Worm (Caenorhabditis elegans) whole organism, young adult: ENCODE data around the gene nhr-167.

Experiments
- B0336.3 ChIP-seq: fragments of 200-800 bp; sonication (Bioruptor generic); IDR thresholded peaks from 2 replicates; pipeline ENCODE4 v1.3.6; 2022; ENCODE audit warnings: missing genetic modification characterization, missing compliant biosample characterization
- F22D6.2 ChIP-seq: sonication (generic microtip); optimal IDR thresholded peaks from 2 replicates; lab custom pipeline; 2016; ENCODE audit warnings: mild to moderate bottlenecking, missing genetic modification characterization, missing compliant biosample characterization
- F37B4.10 ChIP-seq: fragments of 200-800 bp; sonication (Bioruptor generic); IDR thresholded peaks from 2 replicates; pipeline ENCODE4 v1.3.6; 2022; ENCODE audit warnings: missing genetic modification characterization, missing compliant biosample characterization
- F39B2.1 ChIP-seq: fragments of 200-800 bp; sonication (Bioruptor generic); IDR thresholded peaks from 2 replicates; pipeline ENCODE4 v1.3.6; 2022; ENCODE audit warnings: missing genetic modification reagents, missing genetic modification characterization, missing compliant biosample characterization
- F52B5.7 ChIP-seq: sonication (generic microtip); optimal IDR thresholded peaks from 2 replicates; lab custom pipeline; 2016; ENCODE audit warnings: mild to moderate bottlenecking, missing genetic modification characterization, missing compliant biosample characterization
- Y53G8AR.9 ChIP-seq: fragments of 200-800 bp; sonication (Bioruptor generic); conservative IDR thresholded peaks from 2 replicates; pipeline ENCODE4 v1.3.6; 2022; ENCODE audit warnings: missing genetic modification reagents, missing genetic modification characterization, missing compliant biosample characterization
- Y67H2A.10 ChIP-seq: fragments of 200-800 bp; sonication (Bioruptor generic); conservative IDR thresholded peaks from 2 replicates; pipeline ENCODE4 v1.3.6; 2022; ENCODE audit warnings: missing genetic modification reagents, missing genetic modification characterization, missing compliant biosample characterization
- Y95B8A.8 ChIP-seq: fragments of 200-800 bp; sonication (Bioruptor generic); IDR thresholded peaks from 2 replicates; pipeline ENCODE4 v1.3.6; 2022; ENCODE audit warnings: missing genetic modification reagents, missing genetic modification characterization, missing compliant biosample characterization
- atf-7 ChIP-seq: sonication (generic microtip); optimal IDR thresholded peaks from 2 replicates; lab custom pipeline; 2017; ENCODE audit warnings: mild to moderate bottlenecking, missing genetic modification characterization, missing compliant biosample characterization
- attf-5 ChIP-seq: fragments of 200-800 bp; sonication (Bioruptor generic); optimal IDR thresholded peaks from 2 replicates; lab custom pipeline; 2018; ENCODE audit warnings: mild to moderate bottlenecking, missing genetic modification characterization, missing compliant biosample characterization
- cebp-2 ChIP-seq: fragments of 200-800 bp; sonication (Bioruptor generic); IDR thresholded peaks from 2 replicates; pipeline ENCODE4 v1.3.6; 2022; ENCODE audit warnings: missing genetic modification characterization, missing compliant biosample characterization
- ceh-100 ChIP-seq: fragments of 200-800 bp; sonication (Bioruptor generic); IDR thresholded peaks from 2 replicates; pipeline ENCODE4 v1.3.6; 2022; ENCODE audit warnings: missing genetic modification reagents, missing genetic modification characterization, missing compliant biosample characterization
- ceh-40 ChIP-seq: fragments of 200-800 bp; sonication (Bioruptor generic); IDR thresholded peaks from 2 replicates; pipeline ENCODE4 v1.3.6; 2022; ENCODE audit warnings: missing genetic modification characterization, missing compliant biosample characterization
- ceh-79 ChIP-seq: sonication (generic microtip); optimal IDR thresholded peaks from 2 replicates; lab custom pipeline; 2017; ENCODE audit warnings: mild to moderate bottlenecking, missing genetic modification characterization, missing compliant biosample characterization
- ceh-91 ChIP-seq: fragments of 200-800 bp; sonication (Bioruptor generic); IDR thresholded peaks from 2 replicates; pipeline ENCODE4 v1.3.6; 2022; ENCODE audit warnings: missing genetic modification reagents, missing genetic modification characterization, missing compliant biosample characterization
- dox-1 ChIP-seq: fragments of 200-800 bp; sonication (Bioruptor generic); IDR thresholded peaks from 2 replicates; pipeline ENCODE4 v1.3.6; 2022; ENCODE audit warnings: missing genetic modification reagents, missing genetic modification characterization, missing compliant biosample characterization
- dpff-1 ChIP-seq: sonication (generic microtip); optimal IDR thresholded peaks from 2 replicates; lab custom pipeline; 2017; ENCODE audit warnings: mild to moderate bottlenecking, missing genetic modification characterization, missing compliant biosample characterization
- egl-44 ChIP-seq: fragments of 200-800 bp; sonication (Bioruptor generic); IDR thresholded peaks from 2 replicates; pipeline ENCODE4 v1.3.6; 2022; ENCODE audit warnings: missing genetic modification reagents, missing genetic modification characterization, missing compliant biosample characterization
- ekl-4 ChIP-seq: fragments of 200-800 bp; sonication (Bioruptor generic); IDR thresholded peaks from 2 replicates; pipeline ENCODE4 v1.3.6; 2022; ENCODE audit warnings: missing genetic modification reagents, missing genetic modification characterization, missing compliant biosample characterization
- ets-4 ChIP-seq: fragments of 200-800 bp; sonication (Bioruptor generic); optimal IDR thresholded peaks from 2 replicates; lab custom pipeline; 2018; ENCODE audit warnings: mild to moderate bottlenecking, missing genetic modification characterization, missing compliant biosample characterization
- him-1 ChIP-seq: sonication (generic microtip); optimal IDR thresholded peaks from 2 replicates; lab custom pipeline; 2016; ENCODE audit warnings: missing genotype, missing genetic modification reagents, missing genetic modification characterization, missing compliant biosample characterization
- hmg-20 ChIP-seq: fragments of 200-800 bp; sonication (Bioruptor generic); IDR thresholded peaks from 2 replicates; pipeline ENCODE4 v1.3.6; 2022; ENCODE audit warnings: missing genetic modification reagents, missing genetic modification characterization, missing compliant biosample characterization
- hrde-1 ChIP-seq: sonication (generic microtip); optimal IDR thresholded peaks from 2 replicates; lab custom pipeline; 2016; ENCODE audit warnings: missing genetic modification characterization, mild to moderate bottlenecking, missing compliant biosample characterization, moderate library complexity, missing genotype, missing genetic modification reagents, borderline replicate concordance
- lag-1 ChIP-seq: fragments of 200-800 bp; sonication (Bioruptor generic); IDR thresholded peaks from 2 replicates; pipeline ENCODE4 v1.3.6; 2022; ENCODE audit warnings: missing genetic modification reagents, missing genetic modification characterization, missing compliant biosample characterization
- let-526 ChIP-seq: fragments of 200-800 bp; sonication (Bioruptor generic); IDR thresholded peaks from 2 replicates; pipeline ENCODE4 v1.3.6; 2022; ENCODE audit warnings: missing genetic modification reagents, missing genetic modification characterization, missing compliant biosample characterization
- let-607 ChIP-seq, 2 experiments: fragments of 200-800 bp in 1 of 2; sonication (Bioruptor generic) in 1 of 2; sonication (generic microtip) in 1 of 2; optimal IDR thresholded peaks; 2 replicates each; lab custom pipeline; 2016 to 2018; ENCODE audit warnings: mild to moderate bottlenecking in 2 of 2, missing compliant biosample characterization in 2 of 2, missing genetic modification characterization in 2 of 2, moderate library complexity in 2 of 2, missing genotype in 1 of 2
- lin-26 ChIP-seq: fragments of 200-800 bp; sonication (Bioruptor generic); IDR thresholded peaks from 2 replicates; pipeline ENCODE4 v1.3.6; 2022; ENCODE audit warnings: missing genetic modification reagents, missing genetic modification characterization, missing compliant biosample characterization
- mcd-1 ChIP-seq: fragments of 200-800 bp; sonication (Bioruptor generic); IDR thresholded peaks from 2 replicates; pipeline ENCODE4 v1.3.6; 2022; ENCODE audit warnings: missing genetic modification reagents, missing genetic modification characterization, missing compliant biosample characterization
- mxl-1 ChIP-seq: sonication (generic microtip); optimal IDR thresholded peaks from 2 replicates; lab custom pipeline; 2016; ENCODE audit warnings: missing genetic modification characterization, missing compliant biosample characterization
- nhr-80 ChIP-seq: sonication (generic microtip); optimal IDR thresholded peaks from 2 replicates; lab custom pipeline; 2016; ENCODE audit warnings: missing genetic modification characterization, missing compliant biosample characterization
- pha-4 ChIP-seq: fragments of 150-350 bp; sonication (generic microtip); optimal IDR thresholded peaks from 2 replicates; lab custom pipeline; 2014; ENCODE audit warnings: missing biosample characterization, missing genetic modification reagents, missing genetic modification characterization
- rcor-1 ChIP-seq: fragments of 200-800 bp; sonication (Bioruptor generic); IDR thresholded peaks from 2 replicates; pipeline ENCODE4 v1.3.6; 2022; ENCODE audit warnings: missing genetic modification reagents, missing genetic modification characterization, missing compliant biosample characterization
- rec-8 ChIP-seq, 2 experiments: sonication (generic microtip); optimal IDR thresholded peaks; 2 replicates each; lab custom pipeline; 2016; ENCODE audit warnings: mild to moderate bottlenecking in 2 of 2, missing genetic modification characterization in 2 of 2, missing genetic modification reagents in 2 of 2, missing genotype in 2 of 2, missing biosample characterization in 1 of 2, missing compliant biosample characterization in 1 of 2, moderate library complexity in 1 of 2
- repo-1 ChIP-seq: sonication (generic microtip); optimal IDR thresholded peaks from 2 replicates; lab custom pipeline; 2017; ENCODE audit warnings: mild to moderate bottlenecking, missing genetic modification characterization, missing compliant biosample characterization
- sdz-38 ChIP-seq: sonication (generic microtip); optimal IDR thresholded peaks from 2 replicates; lab custom pipeline; 2016; ENCODE audit warnings: missing genotype, missing genetic modification characterization, missing compliant biosample characterization
- sea-2 ChIP-seq: fragments of 200-800 bp; sonication (Bioruptor generic); IDR thresholded peaks from 2 replicates; pipeline ENCODE4 v1.3.6; 2022; ENCODE audit warnings: missing genetic modification characterization, missing compliant biosample characterization
- snpc-1.1 ChIP-seq: sonication (generic microtip); optimal IDR thresholded peaks from 2 replicates; lab custom pipeline; 2017; ENCODE audit warnings: missing genetic modification characterization, mild to moderate bottlenecking, missing compliant biosample characterization, antibody characterized with exemption, moderate library complexity, missing genotype, missing genetic modification reagents; ENCODE audit not compliant: insufficient read depth
- snpc-1.3 ChIP-seq: sonication (generic microtip); optimal IDR thresholded peaks from 2 replicates; lab custom pipeline; 2017; ENCODE audit warnings: missing genetic modification characterization, mild to moderate bottlenecking, missing compliant biosample characterization, antibody characterized with exemption, moderate library complexity, missing genotype, missing genetic modification reagents; ENCODE audit not compliant: insufficient read depth
- tlf-1 ChIP-seq: fragments of 200-800 bp; sonication (Bioruptor generic); optimal IDR thresholded peaks from 2 replicates; lab custom pipeline; 2018; ENCODE audit warnings: mild to moderate bottlenecking, missing genetic modification characterization, missing compliant biosample characterization
- ztf-18 ChIP-seq: sonication (generic microtip); optimal IDR thresholded peaks from 2 replicates; lab custom pipeline; 2016; ENCODE audit warnings: missing genotype, mild to moderate bottlenecking, missing genetic modification characterization, missing compliant biosample characterization
- ztf-28 ChIP-seq: fragments of 200-800 bp; sonication (Bioruptor generic); IDR thresholded peaks from 2 replicates; pipeline ENCODE4 v1.3.6; 2022; ENCODE audit warnings: missing genetic modification reagents, missing genetic modification characterization, missing compliant biosample characterization
- ztf-3 ChIP-seq: fragments of 200-800 bp; sonication (Bioruptor generic); optimal IDR thresholded peaks from 2 replicates; lab custom pipeline; 2018; ENCODE audit warnings: mild to moderate bottlenecking, missing genetic modification characterization, missing compliant biosample characterization

The nhr-167 gene

ce11 chrX:12001600-12001999 is 19.7 kb upstream of the nhr-167 start:
- TF ChIP-seq nhr-80 (tag; lab: Kevin White, UChicago) (peak; percentile 83), pha-4 (no peak), sea-2 (GFP tag; lab: Robert Waterston, UW) (no peak), let-607 (tag; optimal IDR thresholded peaks at IDR 0.05; lab: Kevin White, UChicago) (peak; percentile 40 to 52), dox-1 (GFP tag; lab: Robert Waterston, UW) (peak; percentile 48; the same call in 1 of the 2 replicates)
- TF ChIP-seq, all 124 proteins: peak for 3

ce11 chrX:11999573-11999972 is 17.7 kb upstream of the nhr-167 start:
- peak; percentile 68 for TF ChIP-seq nhr-80 (tag; lab: Kevin White, UChicago)
- no peak for TF ChIP-seq ekl-4 (GFP tag; lab: Robert Waterston, UW)
- TF ChIP-seq, all 124 proteins: peak for 1

- TF ChIP-seq Y53G8AR.9 (GFP tag; lab: Robert Waterston, UW) (0 out of 2 replicates have a peak, but pooled peaks have one; percentile 3), tlf-1 (GFP tag; lab: Kevin White, UChicago) (no peak)
Observed at ce11 chrX:11996606-11997005, 14.7 kb upstream of the nhr-167 start.

- TF ChIP-seq snpc-1.1 (tag; lab: Kevin White, UChicago) (no peak), mcd-1 (GFP tag; lab: Robert Waterston, UW) (no peak), let-526 (no peak), ets-4 (GFP tag; lab: Kevin White, UChicago) (no peak), egl-44 (GFP tag; lab: Robert Waterston, UW) (no peak), dpff-1 (tag; lab: Kevin White, UChicago) (no peak), ztf-3 (no peak), ceh-79 (no peak), lag-1 (GFP tag; lab: Robert Waterston, UW) (no peak), B0336.3 (no peak), cebp-2 (GFP tag; lab: Robert Waterston, UW) (no peak), lin-26 (no peak), rcor-1 (GFP tag; lab: Robert Waterston, UW) (no peak), ztf-28 (GFP tag; lab: Robert Waterston, UW) (no peak), Y95B8A.8 (GFP tag; lab: Robert Waterston, UW) (no peak), ceh-40 (GFP tag; lab: Robert Waterston, UW) (no peak), nhr-80 (tag; lab: Kevin White, UChicago) (no peak)
- TF ChIP-seq, all 124 proteins: peak for 0
Observed at ce11 chrX:11994484-11994883, 12.6 kb upstream of the nhr-167 start, which contains the start of gene C49F5.7. Gene C49F5.7, plus strand, starts transcription at chrX:11994784.

- peak; percentile 63 for TF ChIP-seq dox-1 (GFP tag; lab: Robert Waterston, UW)
- TF ChIP-seq attf-5 (GFP tag; lab: Kevin White, UChicago) = no peak
- TF ChIP-seq F52B5.7 (tag; lab: Kevin White, UChicago) = no peak
- TF ChIP-seq mxl-1 (tag; lab: Kevin White, UChicago) = peak; percentile 23
- TF ChIP-seq hmg-20 = no peak
- no peak for TF ChIP-seq atf-7
- TF ChIP-seq mcd-1 (GFP tag; lab: Robert Waterston, UW) = 0 out of 2 replicates have a peak, but pooled peaks have one; percentile 20
- no peak for TF ChIP-seq ceh-100 (GFP tag; lab: Robert Waterston, UW)
- TF ChIP-seq sdz-38 (tag; lab: Kevin White, UChicago) = no peak
- no peak for TF ChIP-seq F22D6.2 (tag; lab: Kevin White, UChicago)
- TF ChIP-seq ceh-79 = no peak
- TF ChIP-seq Y67H2A.10 (GFP tag; lab: Robert Waterston, UW) = no peak
- no peak for TF ChIP-seq F39B2.1 (GFP tag; lab: Robert Waterston, UW)
- TF ChIP-seq hrde-1 (tag; lab: Kevin White, UChicago) = no peak
- TF ChIP-seq repo-1 = no peak
- TF ChIP-seq snpc-1.3 (tag; lab: Kevin White, UChicago) = peak; percentile 22
- TF ChIP-seq rec-8 (tag; optimal IDR thresholded peaks at IDR 0.05; lab: Kevin White, UChicago) = peak in 1 of 2 experiments; percentile 33
- no peak for TF ChIP-seq F37B4.10
- TF ChIP-seq ztf-18 = peak; percentile 56
- peak; percentile 56 for TF ChIP-seq him-1 (tag; lab: Kevin White, UChicago)
- TF ChIP-seq ceh-91 (GFP tag; lab: Robert Waterston, UW) = no peak
- TF ChIP-seq sea-2 (GFP tag; lab: Robert Waterston, UW) = no peak
Observed at ce11 chrX:11993327-11993726, 11.4 kb upstream of the nhr-167 start.
